Fruit fly (Drosophila melanogaster): ENCODE data around the gene Zip99C.
A peak's percentile ranks its signal among the peaks of the same experiment; 100 is the strongest.

Gene Zip99C

dm6 chr3R:29868676-29869349 lies at the start of gene Zip99C (continued):
- TF ChIP-seq prd (optimal IDR thresholded peaks at IDR 0.05) (no peak), prd (GFP tag; IDR thresholded peaks at IDR 0.05) (peak; percentile 69), D19B (GFP tag; optimal IDR thresholded peaks at IDR 0.05) (no peak), CG17359 (tag; optimal IDR thresholded peaks at IDR 0.05) (no peak), CG12659 (GFP tag; optimal IDR thresholded peaks at IDR 0.05) (peak; percentile 65), gro (GFP tag; optimal IDR thresholded peaks at IDR 0.05) (peak; percentile 6), Xbp1 (GFP tag; optimal IDR thresholded peaks at IDR 0.05) (peak; percentile 49), sug (tag; optimal IDR thresholded peaks at IDR 0.05) (peak; percentile 56), Tbp (GFP tag; optimal IDR thresholded peaks at IDR 0.05) (no peak), CG16779 (GFP tag; IDR thresholded peaks at IDR 0.05) (no peak), CG8281 (tag; optimal IDR thresholded peaks at IDR 0.05) (no peak), CG1647 (GFP tag; optimal IDR thresholded peaks at IDR 0.05) (no peak), tna (GFP tag; IDR thresholded peaks at IDR 0.05; ENCODE audit: partially characterized antibody) (0 out of 2 replicates have a peak, but pooled peaks have one; percentile 63), CG7357 (GFP tag; IDR thresholded peaks at IDR 0.05) (no peak), Atf6 (GFP tag; IDR thresholded peaks at IDR 0.05) (0 out of 2 replicates have a peak, but pooled peaks have one; percentile 11), Opbp (GFP tag; IDR thresholded peaks at IDR 0.05; ENCODE audit: partially characterized antibody) (peak; percentile 89), trh (GFP tag; optimal IDR thresholded peaks at IDR 0.05) (no peak), CG32532 (GFP tag; IDR thresholded peaks at IDR 0.05) (no peak), CG30431 (GFP tag; optimal IDR thresholded peaks at IDR 0.05) (no peak), ssp (GFP tag; IDR thresholded peaks at IDR 0.05) (no peak), br (optimal IDR thresholded peaks at IDR 0.05) (no peak), CG2199 (GFP tag; IDR thresholded peaks at IDR 0.05) (no peak), Usf (GFP tag; optimal IDR thresholded peaks at IDR 0.05) (peak; percentile 18), tap (tag; optimal IDR thresholded peaks at IDR 0.05) (peak; percentile 39), Jarid2 (GFP tag; optimal IDR thresholded peaks at IDR 0.05) (no peak), CG17802 (tag; optimal IDR thresholded peaks at IDR 0.05) (no peak), CG10959 (GFP tag; IDR thresholded peaks at IDR 0.05) (no peak), org-1 (GFP tag; optimal IDR thresholded peaks at IDR 0.05) (no peak), twi (tag; optimal IDR thresholded peaks at IDR 0.05) (peak; percentile 16), CG13123 (GFP tag; optimal IDR thresholded peaks at IDR 0.05) (peak; percentile 21), CG11093 (GFP tag; IDR thresholded peaks at IDR 0.05) (no peak), CG30020 (tag; optimal IDR thresholded peaks at IDR 0.05) (peak; percentile 60), CG9727 (GFP tag; optimal IDR thresholded peaks at IDR 0.05) (peak; percentile 36), CG17385 (GFP tag; optimal IDR thresholded peaks at IDR 0.05) (no peak), kni (GFP tag; optimal IDR thresholded peaks at IDR 0.05) (no peak), Lpt (GFP tag; optimal IDR thresholded peaks at IDR 0.05) (no peak), CG6854 (GFP tag; optimal IDR thresholded peaks at IDR 0.05) (peak; percentile 5), CG31365 (tag; optimal IDR thresholded peaks at IDR 0.05) (no peak), CG7556 (GFP tag; optimal IDR thresholded peaks at IDR 0.05) (peak; percentile 4), bsh (GFP tag; optimal IDR thresholded peaks at IDR 0.05) (no peak), CG14860 (GFP tag; IDR thresholded peaks at IDR 0.05; ENCODE audit: partially characterized antibody) (peak; percentile 85), fd102C (GFP tag; optimal IDR thresholded peaks at IDR 0.05) (no peak), zfh1 (GFP tag; IDR thresholded peaks at IDR 0.05) (peak; percentile 32; the same call in 1 of the 3 replicates), B-H2 (GFP tag; optimal IDR thresholded peaks at IDR 0.05) (no peak), bcd (GFP tag; optimal IDR thresholded peaks at IDR 0.05) (peak; percentile 9), slp2 (GFP tag; optimal IDR thresholded peaks at IDR 0.05) (no peak), Elba2 (GFP tag; optimal IDR thresholded peaks at IDR 0.05) (no peak), NK7.1 (GFP tag; optimal IDR thresholded peaks at IDR 0.05) (no peak), CG7963 (GFP tag; IDR thresholded peaks at IDR 0.05; ENCODE audit: partially characterized antibody) (peak; percentile 59; the same call in 2 of the 3 replicates), lov (optimal IDR thresholded peaks at IDR 0.05) (no peak), lov (GFP tag; IDR thresholded peaks at IDR 0.05) (no peak)

Measured in whole organism, embryonic.